Fruit fly (Drosophila melanogaster): ENCODE results near the gene Mettl3.

Gene Mettl3

DNA sequence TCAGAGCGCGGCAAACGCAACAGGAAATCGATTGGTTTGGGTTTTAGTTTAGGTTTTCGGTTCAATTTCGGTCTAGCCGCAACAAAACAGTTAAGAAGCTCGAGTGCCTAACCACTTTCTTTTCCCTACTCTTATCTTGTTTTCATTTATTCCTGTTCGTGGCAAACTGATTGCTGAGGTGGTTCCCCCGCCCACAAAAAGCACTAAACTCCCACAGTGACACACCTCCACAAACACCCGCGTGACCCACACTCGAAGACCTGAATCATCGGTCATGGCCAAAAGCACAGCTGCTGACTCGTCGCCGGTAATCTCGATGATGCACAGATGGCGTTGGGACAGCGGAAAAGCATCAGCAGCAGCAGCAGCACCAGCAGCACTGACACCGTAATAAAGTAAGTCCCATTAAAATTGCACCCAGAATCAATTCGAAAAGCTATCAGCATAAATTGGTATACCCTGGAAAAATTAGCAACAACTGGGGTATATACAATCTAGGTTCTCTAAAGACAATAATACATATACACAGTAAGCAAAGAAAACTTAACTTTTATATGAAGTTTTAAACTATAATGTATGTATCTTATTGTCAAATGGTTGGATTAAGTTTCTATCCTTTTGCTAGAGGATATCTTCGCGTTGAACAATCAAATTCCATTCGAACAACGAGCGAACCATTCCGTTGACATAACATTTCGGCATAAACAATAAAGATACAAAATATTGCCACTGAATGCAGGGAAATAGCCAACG is 6.1 kb upstream of the Mettl3 start (continued):
- no peak for TF ChIP-seq CG8765 (GFP tag; IDR thresholded peaks at IDR 0.05)
- no peak for TF ChIP-seq cg (GFP tag; optimal IDR thresholded peaks at IDR 0.05)
- no peak for TF ChIP-seq chinmo (GFP tag; IDR thresholded peaks at IDR 0.05; ENCODE audit: partially characterized antibody)
- no peak for TF ChIP-seq Kr (GFP tag; optimal IDR thresholded peaks at IDR 0.05)
- peak in 1 of 2 experiments; percentile 62 for TF ChIP-seq Hr51 (GFP tag; optimal IDR thresholded peaks at IDR 0.05)
- TF ChIP-seq zen (tag; optimal IDR thresholded peaks at IDR 0.05): no peak
- TF ChIP-seq mirr (GFP tag; optimal IDR thresholded peaks at IDR 0.05): no peak
- TF ChIP-seq Asciz (GFP tag; optimal IDR thresholded peaks at IDR 0.05): no peak
- TF ChIP-seq Adf1 (GFP tag; IDR thresholded peaks at IDR 0.05): no peak
- TF ChIP-seq CG3995 (GFP tag; optimal IDR thresholded peaks at IDR 0.05): no peak
- peak; percentile 54 for TF ChIP-seq Rfx (GFP tag; IDR thresholded peaks at IDR 0.05)
- no peak for TF ChIP-seq Mrtf (GFP tag; IDR thresholded peaks at IDR 0.05)
- no peak for TF ChIP-seq pum (GFP tag; optimal IDR thresholded peaks at IDR 0.05)
- TF ChIP-seq CoRest (tag; optimal IDR thresholded peaks at IDR 0.05): peak; percentile 22
- no peak for TF ChIP-seq Gug (GFP tag; IDR thresholded peaks at IDR 0.05)
- no peak for TF ChIP-seq vfl (GFP tag; optimal IDR thresholded peaks at IDR 0.05)
- TF ChIP-seq Gsc (GFP tag; IDR thresholded peaks at IDR 0.05): no peak
- TF ChIP-seq CG12744 (GFP tag; optimal IDR thresholded peaks at IDR 0.05): no peak
- TF ChIP-seq CG10147 (GFP tag; optimal IDR thresholded peaks at IDR 0.05): no peak
- TF ChIP-seq CG33557 (GFP tag; optimal IDR thresholded peaks at IDR 0.05): no peak
- no peak for TF ChIP-seq bab2 (GFP tag; optimal IDR thresholded peaks at IDR 0.05)
- TF ChIP-seq sens (GFP tag): peak; percentile 83
- TF ChIP-seq PHDP (tag; optimal IDR thresholded peaks at IDR 0.05): peak; percentile 36
- no peak for TF ChIP-seq chm (GFP tag; IDR thresholded peaks at IDR 0.05)
- no peak; the same call in 2 of the 3 replicates for TF ChIP-seq so (GFP tag; IDR thresholded peaks at IDR 0.05)
- no peak for TF ChIP-seq toy (GFP tag; IDR thresholded peaks at IDR 0.05)
- TF ChIP-seq dysf (GFP tag; IDR thresholded peaks at IDR 0.05): peak; percentile 59; the same call in 2 of the 3 replicates
- no peak for TF ChIP-seq Poxn (GFP tag; IDR thresholded peaks at IDR 0.05)

DNA sequence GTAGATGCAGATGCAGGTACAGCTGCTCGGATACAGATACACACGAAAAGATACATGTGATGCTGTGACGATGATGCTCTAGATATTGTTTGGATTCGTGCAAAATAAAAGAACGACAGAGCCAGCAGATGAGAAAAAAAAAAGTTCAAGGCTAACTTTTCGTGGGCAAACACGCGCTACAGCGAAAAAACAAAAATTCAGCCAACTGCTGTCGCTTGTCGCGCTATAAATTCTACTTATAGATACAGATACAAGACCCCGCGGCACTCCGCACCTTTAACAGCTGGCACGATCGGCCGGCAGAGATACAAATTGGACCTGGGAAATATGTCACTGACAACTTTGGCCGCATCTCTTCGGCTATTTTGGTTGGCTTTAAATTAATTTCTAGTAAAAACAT is 5.5 kb upstream of the Mettl3 start:
- TF ChIP-seq Asciz (GFP tag; optimal IDR thresholded peaks at IDR 0.05): no peak
- peak; percentile 48 for TF ChIP-seq crol (GFP tag; IDR thresholded peaks at IDR 0.05)
- no peak for TF ChIP-seq MBD-R2 (GFP tag; IDR thresholded peaks at IDR 0.05)
- peak; percentile 78 for TF ChIP-seq nau (GFP tag; optimal IDR thresholded peaks at IDR 0.05)
- TF ChIP-seq kay (GFP tag; optimal IDR thresholded peaks at IDR 0.05): no peak
- peak; percentile 51 for TF ChIP-seq cwo (GFP tag; optimal IDR thresholded peaks at IDR 0.05)
- TF ChIP-seq sd (tag; optimal IDR thresholded peaks at IDR 0.05): peak; percentile 71
- no peak for TF ChIP-seq lov (optimal IDR thresholded peaks at IDR 0.05)
- no peak for TF ChIP-seq lov (GFP tag; IDR thresholded peaks at IDR 0.05)
- TF ChIP-seq MESR4 (GFP tag; optimal IDR thresholded peaks at IDR 0.05): no peak
- TF ChIP-seq Jarid2 (GFP tag; optimal IDR thresholded peaks at IDR 0.05): no peak
- peak; percentile 68 for TF ChIP-seq CG10543 (GFP tag; optimal IDR thresholded peaks at IDR 0.05)
- TF ChIP-seq YL-1 (GFP tag; optimal IDR thresholded peaks at IDR 0.05): no peak
- TF ChIP-seq nerfin-2 (GFP tag; IDR thresholded peaks at IDR 0.05; ENCODE audit: partially characterized antibody): no peak
- TF ChIP-seq ftz-f1 (GFP tag; optimal IDR thresholded peaks at IDR 0.05): peak; percentile 66
- 0 out of 2 replicates have a peak, but pooled peaks have one; percentile 8 for TF ChIP-seq amos (GFP tag; IDR thresholded peaks at IDR 0.05; ENCODE audit: partially characterized antibody)
- no peak for TF ChIP-seq shn (GFP tag; optimal IDR thresholded peaks at IDR 0.05)
- no peak for TF ChIP-seq bigmax (GFP tag; optimal IDR thresholded peaks at IDR 0.05)
- no peak for TF ChIP-seq HLH54F (GFP tag; optimal IDR thresholded peaks at IDR 0.05)
- no peak for TF ChIP-seq NfI (GFP tag; optimal IDR thresholded peaks at IDR 0.05)
- TF ChIP-seq CG9215 (GFP tag; IDR thresholded peaks at IDR 0.05): no peak
- TF ChIP-seq CG31365 (tag; optimal IDR thresholded peaks at IDR 0.05): no peak
- no peak for TF ChIP-seq Doc3 (GFP tag; IDR thresholded peaks at IDR 0.05; ENCODE audit: partially characterized antibody)
- TF ChIP-seq chinmo (GFP tag; IDR thresholded peaks at IDR 0.05; ENCODE audit: partially characterized antibody): 0 out of 4 replicates have a peak, but pooled peaks have one; percentile 41

All from whole organism, embryonic.